Fruit fly (Drosophila melanogaster) whole organism, embryonic: Measurements from ENCODE around the gene Pmm2.

Source experiments
- Aef1 ChIP-seq: fragments of 200-800 bp; sonication (Bioruptor generic); IDR thresholded peaks from 3 replicates; pipeline ENCODE4 v1.3.6; 2022; ENCODE audit warnings: missing biosample characterization, missing genetic modification characterization
- C15 ChIP-seq: fragments of 200-800 bp; sonication (Bioruptor generic); IDR thresholded peaks from 3 replicates; pipeline ENCODE4 v1.3.6; 2022; ENCODE audit warnings: missing biosample characterization, missing genetic modification characterization
- CG11093 ChIP-seq: fragments of 200-800 bp; sonication (Bioruptor generic); IDR thresholded peaks from 3 replicates; pipeline ENCODE4 v1.3.6; 2022; ENCODE audit warnings: missing biosample characterization, missing genetic modification characterization
- CG11504 ChIP-seq: fragments of 200-800 bp; sonication (Bioruptor generic); optimal IDR thresholded peaks from 3 replicates; lab custom pipeline; 2019; ENCODE audit warnings: missing biosample characterization, mild to moderate bottlenecking, missing genetic modification characterization, moderate library complexity
- CG13894 ChIP-seq: fragments of 200-800 bp; sonication (Bioruptor generic); optimal IDR thresholded peaks from 3 replicates; lab custom pipeline; 2018; ENCODE audit warnings: missing biosample characterization, mild to moderate bottlenecking, missing genetic modification characterization, moderate library complexity
- CG14050 ChIP-seq: fragments of 200-800 bp; sonication (Bioruptor generic); IDR thresholded peaks from 3 replicates; pipeline ENCODE4 v1.3.6; 2022; ENCODE audit warnings: missing biosample characterization, missing genetic modification characterization
- CG16813 ChIP-seq: fragments of 200-800 bp; sonication (Bioruptor generic); IDR thresholded peaks from 3 replicates; pipeline ENCODE4 v1.3.6; 2022; ENCODE audit warnings: missing biosample characterization, missing genetic modification characterization; ENCODE audit not compliant: partially characterized antibody
- CG18764 ChIP-seq: fragments of 200-800 bp; sonication (Bioruptor generic); optimal IDR thresholded peaks from 3 replicates; lab custom pipeline; 2016; ENCODE audit warnings: missing biosample characterization, missing genetic modification characterization
- CG30020 ChIP-seq: fragments of 200-800 bp; optimal IDR thresholded peaks from 2 replicates; lab custom pipeline; 2019; ENCODE audit warnings: missing biosample characterization, mild to moderate bottlenecking, missing genetic modification characterization, moderate library complexity
- CG3838 ChIP-seq: fragments of 200-800 bp; sonication (Bioruptor generic); optimal IDR thresholded peaks from 3 replicates; lab custom pipeline; 2016; ENCODE audit warnings: missing biosample characterization, missing genetic modification characterization
- CG3847 ChIP-seq: fragments of 200-800 bp; sonication (Bioruptor generic); IDR thresholded peaks from 2 replicates; pipeline ENCODE4 v1.3.6; 2022; ENCODE audit warnings: missing biosample characterization, missing genetic modification characterization
- CG4404 ChIP-seq: fragments of 200-800 bp; sonication (Bioruptor generic); IDR thresholded peaks from 2 replicates; pipeline ENCODE4 v1.3.6; 2022; ENCODE audit warnings: missing biosample characterization, missing genetic modification characterization
- CG5953 ChIP-seq: fragments of 200-800 bp; sonication (Bioruptor generic); IDR thresholded peaks from 2 replicates; pipeline ENCODE4 v1.3.6; 2022; ENCODE audit warnings: missing biosample characterization, missing genetic modification characterization
- CG6175 ChIP-seq: fragments of 200-800 bp; sonication (Bioruptor generic); IDR thresholded peaks from 3 replicates; pipeline ENCODE4 v1.3.6; 2022; ENCODE audit warnings: missing biosample characterization, missing genetic modification characterization
- CG6654 ChIP-seq: fragments of 200-800 bp; sonication (Bioruptor generic); optimal IDR thresholded peaks from 2 replicates; lab custom pipeline; 2017; ENCODE audit warnings: missing biosample characterization, mild to moderate bottlenecking, missing genetic modification characterization
- CG7372 ChIP-seq: fragments of 200-800 bp; sonication (Bioruptor generic); IDR thresholded peaks from 2 replicates; pipeline ENCODE4 v1.3.6; 2022; ENCODE audit warnings: missing biosample characterization, missing genetic modification characterization
- CG7556 ChIP-seq: fragments of 200-800 bp; sonication (Bioruptor generic); optimal IDR thresholded peaks from 2 replicates; lab custom pipeline; 2017; ENCODE audit warnings: missing biosample characterization, mild to moderate bottlenecking, missing genetic modification characterization
- CrebB ChIP-seq: fragments of 200-800 bp; sonication (Bioruptor generic); optimal IDR thresholded peaks from 3 replicates; lab custom pipeline; 2018; ENCODE audit warnings: missing biosample characterization, mild to moderate bottlenecking, missing genetic modification characterization
- D19A ChIP-seq: fragments of 200-800 bp; optimal IDR thresholded peaks from 3 replicates; lab custom pipeline; 2019; ENCODE audit warnings: missing biosample characterization, mild to moderate bottlenecking, missing genetic modification characterization, moderate library complexity
- Dll ChIP-seq: fragments of 200-800 bp; sonication (Bioruptor generic); IDR thresholded peaks from 4 replicates; pipeline ENCODE4 v1.3.6; 2022; ENCODE audit warnings: missing biosample characterization, missing genetic modification characterization; ENCODE audit not compliant: partially characterized antibody
- E2f1 ChIP-seq: fragments of 200-800 bp; sonication (Bioruptor generic); IDR thresholded peaks from 2 replicates; pipeline ENCODE4 v1.3.6; 2022; ENCODE audit warnings: missing biosample characterization, missing genetic modification characterization
- Ets65A ChIP-seq: fragments of 200-800 bp; sonication (Bioruptor generic); peaks from one replicate; lab custom pipeline; 2016; ENCODE audit warnings: missing biosample characterization, missing genetic modification characterization
- H2.0 ChIP-seq: fragments of 200-800 bp; sonication (Bioruptor generic); IDR thresholded peaks from 2 replicates; pipeline ENCODE4 v1.3.6; 2022; ENCODE audit warnings: missing biosample characterization, missing genetic modification characterization
- Hey ChIP-seq: fragments of 200-800 bp; sonication (Bioruptor generic); optimal IDR thresholded peaks from 3 replicates; lab custom pipeline; 2018; ENCODE audit warnings: missing biosample characterization, mild to moderate bottlenecking, missing genetic modification characterization
- Hsf ChIP-seq: fragments of 200-800 bp; sonication (Bioruptor generic); optimal IDR thresholded peaks from 3 replicates; lab custom pipeline; 2016; ENCODE audit warnings: missing biosample characterization, missing genetic modification characterization
- Kr ChIP-seq: fragments of 200-800 bp; sonication (Bioruptor generic); optimal IDR thresholded peaks from 2 replicates; lab custom pipeline; 2017; ENCODE audit warnings: missing biosample characterization, mild to moderate bottlenecking, missing genetic modification characterization
- MESR4 ChIP-seq: fragments of 200-800 bp; sonication (Bioruptor generic); optimal IDR thresholded peaks from 2 replicates; lab custom pipeline; 2018; ENCODE audit warnings: missing biosample characterization, mild to moderate bottlenecking, missing genetic modification characterization, moderate library complexity
- Max ChIP-seq: fragments of 200-800 bp; sonication (Bioruptor generic); optimal IDR thresholded peaks from 2 replicates; lab custom pipeline; 2016; ENCODE audit warnings: missing biosample characterization, mild to moderate bottlenecking, missing genetic modification characterization
- NFAT ChIP-seq: fragments of 200-800 bp; sonication (Bioruptor generic); IDR thresholded peaks from 2 replicates; pipeline ENCODE4 v1.3.6; 2022; ENCODE audit warnings: missing biosample characterization, missing genetic modification characterization
- Oli ChIP-seq: fragments of 200-800 bp; sonication (Bioruptor generic); optimal IDR thresholded peaks from 2 replicates; lab custom pipeline; 2018; ENCODE audit warnings: missing biosample characterization, mild to moderate bottlenecking, missing genetic modification characterization, moderate library complexity
- Ssrp ChIP-seq: fragments of 200-800 bp; sonication (Bioruptor generic); optimal IDR thresholded peaks from 2 replicates; lab custom pipeline; 2018; ENCODE audit warnings: missing biosample characterization, mild to moderate bottlenecking, missing genetic modification characterization, moderate library complexity
- ac ChIP-seq: fragments of 200-800 bp; sonication (Bioruptor generic); optimal IDR thresholded peaks from 3 replicates; lab custom pipeline; 2017; ENCODE audit warnings: missing biosample characterization, mild to moderate bottlenecking, missing genetic modification characterization
- ash1 ChIP-seq: fragments of 200-800 bp; sonication (Bioruptor generic); optimal IDR thresholded peaks from 2 replicates; lab custom pipeline; 2018; ENCODE audit warnings: missing biosample characterization, mild to moderate bottlenecking, missing genetic modification characterization
- bsh ChIP-seq, 2 experiments: fragments of 200-800 bp; sonication (Bioruptor generic); optimal IDR thresholded peaks; 2 replicates each; lab custom pipeline; 2017 to 2018; ENCODE audit warnings: mild to moderate bottlenecking in 2 of 2, missing biosample characterization in 2 of 2, missing genetic modification characterization in 2 of 2, moderate library complexity in 1 of 2
- cg ChIP-seq: fragments of 200-800 bp; sonication (Bioruptor generic); optimal IDR thresholded peaks from 3 replicates; lab custom pipeline; 2019; ENCODE audit warnings: missing biosample characterization, mild to moderate bottlenecking, missing genetic modification characterization, moderate library complexity
- cwo ChIP-seq: fragments of 200-800 bp; sonication (Bioruptor generic); optimal IDR thresholded peaks from 3 replicates; lab custom pipeline; 2017; ENCODE audit warnings: missing biosample characterization, missing genetic modification characterization, mild to moderate bottlenecking, moderate library complexity, missing genetic modification reagents
- da ChIP-seq: fragments of 200-800 bp; sonication (Bioruptor generic); optimal IDR thresholded peaks from 2 replicates; lab custom pipeline; 2016; ENCODE audit warnings: missing biosample characterization, missing genetic modification characterization
- ems ChIP-seq: fragments of 200-800 bp; sonication (Bioruptor generic); optimal IDR thresholded peaks from 3 replicates; lab custom pipeline; 2016; ENCODE audit warnings: missing biosample characterization, missing genetic modification characterization
- ham ChIP-seq: fragments of 200-800 bp; sonication (Bioruptor generic); IDR thresholded peaks from 2 replicates; pipeline ENCODE4 v1.3.6; 2022; ENCODE audit warnings: missing biosample characterization, missing genetic modification characterization
- insv ChIP-seq, 2 experiments: fragments of 200-800 bp; sonication (Bioruptor generic); optimal IDR thresholded peaks; 3 replicates each; lab custom pipeline; 2016 to 2018; ENCODE audit warnings: missing biosample characterization in 2 of 2, missing genetic modification characterization in 2 of 2
- lola ChIP-seq, 3 experiments: fragments of >200 bp in 2 of 3; fragments of 200-800 bp in 1 of 3; sonication (Bioruptor generic) in 1 of 3; optimal IDR thresholded peaks; 2 replicates each; lab custom pipeline; 2017 to 2019; ENCODE audit warnings: missing biosample characterization in 3 of 3, missing genetic modification characterization in 3 of 3, mild to moderate bottlenecking in 1 of 3, moderate library complexity in 1 of 3
- mirr ChIP-seq: fragments of 200-800 bp; sonication (Bioruptor generic); optimal IDR thresholded peaks from 3 replicates; lab custom pipeline; 2018; ENCODE audit warnings: missing biosample characterization, mild to moderate bottlenecking, missing genetic modification characterization
- nom ChIP-seq: fragments of 200-800 bp; sonication (Bioruptor generic); optimal IDR thresholded peaks from 2 replicates; lab custom pipeline; 2017; ENCODE audit warnings: missing biosample characterization, missing genetic modification characterization, mild to moderate bottlenecking, moderate library complexity, missing genetic modification reagents
- ro ChIP-seq: fragments of 200-800 bp; sonication (Bioruptor generic); IDR thresholded peaks from 2 replicates; pipeline ENCODE4 v1.3.6; 2022; ENCODE audit warnings: missing biosample characterization, missing genetic modification characterization
- slp2 ChIP-seq: fragments of 200-800 bp; sonication (Bioruptor generic); optimal IDR thresholded peaks from 2 replicates; lab custom pipeline; 2016; ENCODE audit warnings: missing biosample characterization, missing genetic modification characterization
- sqz ChIP-seq: fragments of 200-800 bp; sonication (Bioruptor generic); optimal IDR thresholded peaks from 3 replicates; lab custom pipeline; 2018; ENCODE audit warnings: missing biosample characterization, mild to moderate bottlenecking, missing genetic modification characterization
- twi ChIP-seq: fragments of 200-800 bp; optimal IDR thresholded peaks from 2 replicates; lab custom pipeline; 2019; ENCODE audit warnings: missing biosample characterization, mild to moderate bottlenecking, missing genetic modification characterization, moderate library complexity
- wor ChIP-seq: fragments of 200-800 bp; sonication (Bioruptor generic); IDR thresholded peaks from 2 replicates; pipeline ENCODE4 v1.3.6; 2022; ENCODE audit warnings: missing biosample characterization, missing genetic modification characterization

Gene Pmm2

DNA sequence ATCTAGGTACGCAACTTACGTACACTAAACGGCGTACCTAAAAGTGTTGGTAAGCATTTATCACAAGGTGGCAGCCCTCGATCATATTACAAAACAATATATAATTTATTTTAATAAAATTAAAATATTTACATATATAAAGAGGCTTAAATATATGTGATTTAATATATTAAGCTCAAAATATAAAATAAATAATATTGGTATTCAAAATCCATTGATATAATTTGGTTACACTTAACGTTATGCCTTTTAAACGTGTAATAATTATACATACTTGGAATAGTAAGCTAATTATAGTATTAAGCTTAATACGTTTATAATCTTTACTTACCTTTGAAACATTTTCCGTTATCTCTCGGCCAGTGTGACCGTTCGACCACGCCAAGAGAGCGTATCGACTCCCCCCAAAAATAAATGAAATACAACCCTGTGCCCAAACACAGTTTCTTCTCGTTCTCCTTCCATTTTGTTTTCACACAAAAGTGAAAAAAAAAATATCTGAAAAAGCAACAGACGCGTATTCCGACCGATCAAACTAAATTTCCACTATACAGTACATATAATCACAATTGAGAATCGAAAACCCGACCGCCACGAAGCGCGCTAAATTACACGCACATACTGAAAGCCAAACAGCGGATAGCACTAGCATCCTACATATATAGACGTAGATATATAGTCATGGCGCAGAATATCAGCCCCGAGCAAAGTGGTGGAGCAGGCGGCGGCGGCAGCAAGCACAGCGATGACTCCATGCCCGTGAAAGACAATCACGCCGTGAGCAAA lies 30.3 kb upstream of the Pmm2 start, which contains the start of the genes CG10646 and vih (continued):
- peak; percentile 5 for TF ChIP-seq ems (GFP tag; lab: Kevin White, UChicago)
- peak in 1 of 2 experiments; percentile 39 for TF ChIP-seq insv (GFP tag; optimal IDR thresholded peaks at IDR 0.05; lab: Kevin White, UChicago)
- TF ChIP-seq CG3847, result 0 out of 2 replicates have a peak, but pooled peaks have one; percentile 33
- peak in 1 of 3 experiments; percentile 37 for TF ChIP-seq lola (GFP tag; optimal IDR thresholded peaks at IDR 0.05; lab: Kevin White, UChicago)
- TF ChIP-seq Max (GFP tag; lab: Kevin White, UChicago), result peak; percentile 35
- peak; percentile 68 for TF ChIP-seq sqz (GFP tag; lab: Kevin White, UChicago)
- TF ChIP-seq E2f1 (GFP tag; lab: Robert Waterston, UW), result 0 out of 2 replicates have a peak, but pooled peaks have one; percentile 23
- TF ChIP-seq slp2 (GFP tag; lab: Kevin White, UChicago), result no peak
- no peak for TF ChIP-seq C15 (GFP tag; lab: Robert Waterston, UW)
- peak; percentile 35 for TF ChIP-seq D19A (tag; lab: Kevin White, UChicago)
- TF ChIP-seq mirr (GFP tag; lab: Kevin White, UChicago), result no peak
- no peak for TF ChIP-seq CG4404 (GFP tag; lab: Robert Waterston, UW)
- TF ChIP-seq bsh (GFP tag; optimal IDR thresholded peaks at IDR 0.05; lab: Kevin White, UChicago), result peak in 1 of 2 experiments; percentile 35
- no peak for TF ChIP-seq ham (GFP tag; lab: Robert Waterston, UW)
- TF ChIP-seq Ssrp, result peak; percentile 44
- TF ChIP-seq CG3838 (GFP tag; lab: Kevin White, UChicago), result no peak
- TF ChIP-seq da (GFP tag; lab: Kevin White, UChicago), result no peak
- peak; percentile 53 for TF ChIP-seq CG30020 (tag; lab: Kevin White, UChicago)
- peak; percentile 40 for TF ChIP-seq CG7556 (GFP tag; lab: Kevin White, UChicago)
- peak; percentile 2 for TF ChIP-seq Hsf (GFP tag; lab: Kevin White, UChicago)
- TF ChIP-seq Oli (tag; lab: Kevin White, UChicago), result peak; percentile 20
- peak; percentile 92 for TF ChIP-seq Ets65A (GFP tag; lab: Kevin White, UChicago)
- TF ChIP-seq H2.0 (GFP tag; lab: Robert Waterston, UW), result peak; percentile 31; the same call in 1 of the 2 replicates

DNA sequence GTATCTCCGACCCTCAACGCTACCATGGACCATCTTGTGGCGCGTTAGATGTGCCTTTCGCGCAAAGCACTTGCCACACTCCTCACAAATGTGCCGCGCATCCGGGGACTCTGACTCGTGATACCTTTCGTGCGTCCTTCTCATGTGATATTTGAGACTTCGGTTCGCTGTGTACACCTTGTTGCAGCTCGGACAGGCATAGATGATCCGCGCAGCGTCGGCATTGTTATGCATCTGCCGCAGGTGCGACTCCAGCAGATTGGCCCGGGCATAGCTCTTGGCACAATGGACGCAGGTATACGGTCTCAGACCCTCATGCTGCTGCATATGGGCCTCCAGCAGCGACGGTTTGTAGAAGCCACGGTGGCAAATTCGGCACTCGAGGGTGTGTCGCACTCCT lies 28.4 kb upstream of the Pmm2 start:
- no peak for TF ChIP-seq CG14050
- TF ChIP-seq CG11504 (tag; lab: Kevin White, UChicago), result no peak
- no peak for TF ChIP-seq CG13894 (tag; lab: Kevin White, UChicago)
- TF ChIP-seq ac, result peak; percentile 82
- peak; percentile 68 for TF ChIP-seq twi (tag; lab: Kevin White, UChicago)
- no peak for TF ChIP-seq CrebB (tag; lab: Kevin White, UChicago)
- TF ChIP-seq nom (GFP tag; lab: Kevin White, UChicago), result no peak
- no peak for TF ChIP-seq CG6175
- no peak for TF ChIP-seq cwo (GFP tag; lab: Kevin White, UChicago)
- TF ChIP-seq CG5953 (GFP tag; lab: Robert Waterston, UW), result no peak
- no peak for TF ChIP-seq CG7372 (GFP tag; lab: Robert Waterston, UW)
- no peak for TF ChIP-seq H2.0 (GFP tag; lab: Robert Waterston, UW)
- TF ChIP-seq cg (GFP tag; lab: Kevin White, UChicago), result no peak
- TF ChIP-seq CG18764 (GFP tag; lab: Kevin White, UChicago), result no peak
- no peak for TF ChIP-seq wor (GFP tag; lab: Robert Waterston, UW)
- 0 out of 3 replicates have a peak, but pooled peaks have one; percentile 10 for TF ChIP-seq CG16813 (GFP tag; lab: Robert Waterston, UW)
- no peak for TF ChIP-seq ash1 (GFP tag; lab: Kevin White, UChicago)
- no peak for TF ChIP-seq NFAT
- peak; percentile 11 for TF ChIP-seq MESR4 (GFP tag; lab: Kevin White, UChicago)
- no peak for TF ChIP-seq Kr (GFP tag; lab: Kevin White, UChicago)
- TF ChIP-seq Hey (tag; lab: Kevin White, UChicago), result no peak
- no peak for TF ChIP-seq CG11093 (GFP tag; lab: Robert Waterston, UW)
- no peak for TF ChIP-seq CG6654
- no peak for TF ChIP-seq Aef1 (GFP tag; lab: Robert Waterston, UW)
- TF ChIP-seq ro, result no peak
- no peak for TF ChIP-seq Dll (GFP tag; lab: Robert Waterston, UW)
